Worm (Caenorhabditis elegans) whole organism, L4 larva: ENCODE data around the gene dre-1.

Experiments used
- T20F7.1 ChIP-seq: fragments of 200-800 bp; sonication (Bioruptor generic); optimal IDR thresholded peaks from 2 replicates; lab custom pipeline; 2018; ENCODE audit warnings: mild to moderate bottlenecking, missing genetic modification characterization, missing compliant biosample characterization
- ctbp-1 ChIP-seq: fragments of 200-800 bp; sonication (Bioruptor generic); IDR thresholded peaks from 2 replicates; pipeline ENCODE4 v1.3.6; 2022; ENCODE audit warnings: missing genetic modification reagents, missing genetic modification characterization, missing compliant biosample characterization
- dmd-8 ChIP-seq: fragments of 200-800 bp; sonication (Bioruptor generic); IDR thresholded peaks from 2 replicates; pipeline ENCODE4 v1.3.6; 2022; ENCODE audit warnings: missing genetic modification characterization, missing compliant biosample characterization
- lin-29 ChIP-seq: fragments of 200-800 bp; sonication (Bioruptor generic); IDR thresholded peaks from 2 replicates; pipeline ENCODE4 v1.3.6; 2022; ENCODE audit warnings: missing genetic modification reagents, missing genetic modification characterization, missing compliant biosample characterization
- madf-5 ChIP-seq, 2 experiments: fragments of 200-800 bp; sonication (Bioruptor generic); IDR thresholded peaks; 2 replicates each; pipeline ENCODE4 v1.3.6; 2022; ENCODE audit warnings: missing compliant biosample characterization in 2 of 2, missing genetic modification characterization in 2 of 2
- nhr-237 ChIP-seq: sonication (generic microtip); optimal IDR thresholded peaks from 2 replicates; lab custom pipeline; 2017; ENCODE audit warnings: missing biosample characterization, missing genetic modification characterization
- nhr-28 ChIP-seq: fragments of 150-350 bp; optimal IDR thresholded peaks from 2 replicates; lab custom pipeline; 2014; ENCODE audit warnings: missing biosample characterization, missing genetic modification characterization

ce11 chrV:6559105-6559504 is 12.8 kb upstream of the dre-1 start, which contains the start of gene spp-26:
- TF ChIP-seq ctbp-1 (no peak), lin-29 (no peak), dmd-8 (GFP tag; lab: Robert Waterston, UW) (no peak), T20F7.1 (GFP tag; lab: Kevin White, UChicago) (no peak), madf-5 (GFP tag; IDR thresholded peaks at IDR 0.05; lab: Robert Waterston, UW) (no peak), nhr-237 (tag; lab: Kevin White, UChicago) (no peak), nhr-28 (tag; lab: Kevin White, UChicago) (no peak)
